Worm (Caenorhabditis elegans): ENCODE results near the gene ZK994.6.

Gene ZK994.6

ce11 chrV:8500348-8500747 lies 6.9 kb downstream of the ZK994.6 start:
- TF ChIP-seq klf-2 (GFP tag; conservative IDR thresholded peaks at IDR 0.05) (peak; percentile 100), ztf-29 (GFP tag; IDR thresholded peaks at IDR 0.05) (peak; percentile 99), med-1 (GFP tag; optimal IDR thresholded peaks at IDR 0.05; ENCODE audit: insufficient read depth) (peak; percentile 93), flt-1 (GFP tag; IDR thresholded peaks at IDR 0.05) (peak; percentile 99), tab-1 (GFP tag; IDR thresholded peaks at IDR 0.05) (peak; percentile 100), ztf-23 (GFP tag; IDR thresholded peaks at IDR 0.05) (peak; percentile 99), ref-1 (GFP tag; conservative IDR thresholded peaks at IDR 0.05) (peak; percentile 98), T22C8.4 (GFP tag; IDR thresholded peaks at IDR 0.05) (peak; percentile 98), cog-1 (tag; optimal IDR thresholded peaks at IDR 0.05) (peak; percentile 97)

DNA sequence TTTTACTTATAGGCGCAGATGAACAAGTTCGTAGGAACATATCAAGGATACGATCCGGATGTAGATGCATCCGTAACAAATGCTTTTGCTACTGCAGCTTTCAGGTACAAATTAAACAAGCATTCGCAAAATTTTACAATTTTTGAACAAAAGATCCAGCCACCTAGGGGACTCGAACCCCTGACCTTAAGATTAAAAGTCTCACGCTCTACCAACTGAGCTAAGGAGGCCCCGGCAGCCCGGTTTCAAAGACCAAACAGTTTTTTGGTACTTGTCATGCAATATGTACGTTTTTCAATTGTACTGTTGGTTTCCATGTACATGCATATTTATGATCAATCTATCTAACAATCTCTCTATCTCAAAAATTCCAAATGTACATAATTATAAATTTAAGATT lies 7.8 kb downstream of the ZK994.6 start:
- TF ChIP-seq ref-1 (GFP tag; conservative IDR thresholded peaks at IDR 0.05): no peak
- TF ChIP-seq ztf-29 (GFP tag; IDR thresholded peaks at IDR 0.05): no peak
- no peak for TF ChIP-seq cog-1 (tag; optimal IDR thresholded peaks at IDR 0.05)
- TF ChIP-seq ztf-23 (GFP tag; IDR thresholded peaks at IDR 0.05): no peak
- no peak for TF ChIP-seq T22C8.4 (GFP tag; IDR thresholded peaks at IDR 0.05)
- no peak for TF ChIP-seq klf-2 (GFP tag; conservative IDR thresholded peaks at IDR 0.05)
- no peak for TF ChIP-seq med-1 (GFP tag; optimal IDR thresholded peaks at IDR 0.05; ENCODE audit: insufficient read depth)
- no peak for TF ChIP-seq flt-1 (GFP tag; IDR thresholded peaks at IDR 0.05)
- TF ChIP-seq tab-1 (GFP tag; IDR thresholded peaks at IDR 0.05): no peak

DNA sequence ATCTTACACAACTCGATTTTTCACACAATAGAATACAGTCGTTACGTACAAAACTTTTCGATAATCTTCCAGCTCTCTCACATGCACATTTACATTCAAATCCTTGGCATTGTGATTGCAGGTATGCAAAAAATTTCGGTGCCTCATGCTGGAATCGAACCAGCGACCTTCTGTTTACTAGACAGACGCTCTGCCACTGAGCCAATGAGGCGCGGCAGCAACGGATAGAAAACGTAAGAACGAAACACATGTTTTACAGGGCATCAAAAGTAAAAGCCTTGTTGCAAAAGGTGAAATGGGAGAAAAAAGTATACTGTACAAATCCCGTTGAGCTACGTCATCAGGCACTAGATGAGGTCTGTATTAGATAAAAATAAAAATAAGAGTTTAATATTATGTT lies 11.3 kb downstream of the ZK994.6 start:
- TF ChIP-seq tab-1 (GFP tag; IDR thresholded peaks at IDR 0.05) (0 out of 2 replicates have a peak, but pooled peaks have one; percentile 8), T22C8.4 (GFP tag; IDR thresholded peaks at IDR 0.05) (no peak), klf-2 (GFP tag; conservative IDR thresholded peaks at IDR 0.05) (no peak), ref-1 (GFP tag; conservative IDR thresholded peaks at IDR 0.05) (no peak)

ce11 chrV:8495106-8495505 lies 12.1 kb downstream of the ZK994.6 start:
- no peak for TF ChIP-seq tab-1 (GFP tag; IDR thresholded peaks at IDR 0.05)
- no peak for TF ChIP-seq flt-1 (GFP tag; IDR thresholded peaks at IDR 0.05)
- no peak for TF ChIP-seq ref-1 (GFP tag; conservative IDR thresholded peaks at IDR 0.05)
- no peak for TF ChIP-seq T22C8.4 (GFP tag; IDR thresholded peaks at IDR 0.05)
- TF ChIP-seq cog-1 (tag; optimal IDR thresholded peaks at IDR 0.05): no peak
- no peak for TF ChIP-seq ztf-23 (GFP tag; IDR thresholded peaks at IDR 0.05)
- TF ChIP-seq ztf-29 (GFP tag; IDR thresholded peaks at IDR 0.05): no peak
- TF ChIP-seq klf-2 (GFP tag; conservative IDR thresholded peaks at IDR 0.05): no peak
- TF ChIP-seq med-1 (GFP tag; optimal IDR thresholded peaks at IDR 0.05; ENCODE audit: insufficient read depth): no peak

ce11 chrV:8494260-8494939 lies 12.8 kb downstream of the ZK994.6 start, which contains the start of gene pxn-1:
Gene pxn-1 (plus strand): TSS chrV:8494889.
- TF ChIP-seq klf-2 (GFP tag; conservative IDR thresholded peaks at IDR 0.05): no peak
- no peak for TF ChIP-seq flt-1 (GFP tag; IDR thresholded peaks at IDR 0.05)
- TF ChIP-seq ref-1 (GFP tag; conservative IDR thresholded peaks at IDR 0.05): no peak

DNA sequence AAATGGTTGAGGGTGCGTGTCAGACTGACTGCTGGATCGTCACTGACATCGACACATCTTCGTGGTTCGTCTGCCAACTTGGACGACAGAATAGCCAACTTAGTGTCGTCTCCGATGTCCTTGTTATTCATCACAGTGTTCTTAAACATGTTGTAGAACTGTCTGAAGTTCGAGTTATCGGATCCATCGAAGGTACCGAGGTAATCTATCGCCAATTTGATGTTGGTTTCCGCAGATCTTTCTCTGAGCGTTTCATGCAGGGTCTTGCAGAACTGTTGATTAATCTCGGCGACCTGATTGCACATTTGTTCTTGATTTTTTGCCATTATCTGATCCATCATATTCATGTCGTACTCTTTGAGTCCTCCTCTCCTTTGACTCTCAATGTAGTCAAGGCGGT lies 25.9 kb downstream of the ZK994.6 start:
- TF ChIP-seq med-1 (GFP tag; optimal IDR thresholded peaks at IDR 0.05; ENCODE audit: insufficient read depth) (no peak), klf-2 (GFP tag; conservative IDR thresholded peaks at IDR 0.05) (no peak), T22C8.4 (GFP tag; IDR thresholded peaks at IDR 0.05) (no peak), ref-1 (GFP tag; conservative IDR thresholded peaks at IDR 0.05) (no peak), tab-1 (GFP tag; IDR thresholded peaks at IDR 0.05) (no peak), cog-1 (tag; optimal IDR thresholded peaks at IDR 0.05) (no peak), flt-1 (GFP tag; IDR thresholded peaks at IDR 0.05) (no peak), ztf-29 (GFP tag; IDR thresholded peaks at IDR 0.05) (no peak), ztf-23 (GFP tag; IDR thresholded peaks at IDR 0.05) (no peak)

DNA sequence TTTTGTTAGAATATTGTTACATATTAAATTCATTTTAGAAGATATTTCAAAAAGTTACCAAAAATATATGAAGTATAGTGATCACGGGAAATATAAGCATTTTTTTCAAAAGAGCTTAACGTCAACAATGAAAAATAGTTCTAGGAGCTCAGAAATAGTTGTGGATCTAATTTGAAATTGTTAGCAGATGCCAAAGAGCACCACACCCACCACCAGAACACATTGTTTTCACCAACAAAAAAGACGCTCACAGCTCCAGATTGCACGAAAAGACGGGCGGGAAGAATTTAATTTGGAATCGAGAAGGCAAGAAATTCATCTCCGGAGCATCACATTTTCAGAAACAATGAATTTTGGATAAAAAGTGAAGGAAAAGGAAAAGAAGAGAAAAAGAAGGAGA lies 36.3 kb downstream of the ZK994.6 start, which contains the start of gene gplb-1:
TSS of gene gplb-1 (minus strand) at position 337 of the 400 bp plus-strand sequence.
- TF ChIP-seq flt-1 (GFP tag; IDR thresholded peaks at IDR 0.05): no peak
- TF ChIP-seq cog-1 (tag; optimal IDR thresholded peaks at IDR 0.05): no peak
- TF ChIP-seq T22C8.4 (GFP tag; IDR thresholded peaks at IDR 0.05): no peak
- no peak for TF ChIP-seq tab-1 (GFP tag; IDR thresholded peaks at IDR 0.05)
- TF ChIP-seq klf-2 (GFP tag; conservative IDR thresholded peaks at IDR 0.05): no peak
- no peak for TF ChIP-seq ref-1 (GFP tag; conservative IDR thresholded peaks at IDR 0.05)
- no peak for TF ChIP-seq ztf-29 (GFP tag; IDR thresholded peaks at IDR 0.05)
- no peak for TF ChIP-seq med-1 (GFP tag; optimal IDR thresholded peaks at IDR 0.05; ENCODE audit: insufficient read depth)

- no peak for TF ChIP-seq med-1 (GFP tag; optimal IDR thresholded peaks at IDR 0.05; ENCODE audit: insufficient read depth)
- TF ChIP-seq tab-1 (GFP tag; IDR thresholded peaks at IDR 0.05): no peak
- TF ChIP-seq ref-1 (GFP tag; conservative IDR thresholded peaks at IDR 0.05): no peak
- TF ChIP-seq cog-1 (tag; optimal IDR thresholded peaks at IDR 0.05): no peak
- TF ChIP-seq ztf-29 (GFP tag; IDR thresholded peaks at IDR 0.05): no peak
- no peak for TF ChIP-seq flt-1 (GFP tag; IDR thresholded peaks at IDR 0.05)
- no peak for TF ChIP-seq T22C8.4 (GFP tag; IDR thresholded peaks at IDR 0.05)
- TF ChIP-seq klf-2 (GFP tag; conservative IDR thresholded peaks at IDR 0.05): no peak
- no peak for TF ChIP-seq ztf-23 (GFP tag; IDR thresholded peaks at IDR 0.05)
These were observed 38.5 kb downstream of the ZK994.6 start, which contains the start of gene phf-30 for ce11 chrV:8468740-8469139. Gene phf-30 (plus strand): TSS chrV:8469040.

ce11 chrV:8467031-8467430 lies 40.2 kb downstream of the ZK994.6 start, which contains the start of gene mrpl-4:
Gene mrpl-4 (plus strand): TSS chrV:8467265.
- TF ChIP-seq T22C8.4 (GFP tag; IDR thresholded peaks at IDR 0.05) (no peak), ref-1 (GFP tag; conservative IDR thresholded peaks at IDR 0.05) (no peak), med-1 (GFP tag; optimal IDR thresholded peaks at IDR 0.05; ENCODE audit: insufficient read depth) (no peak), ztf-29 (GFP tag; IDR thresholded peaks at IDR 0.05) (no peak), flt-1 (GFP tag; IDR thresholded peaks at IDR 0.05) (no peak), tab-1 (GFP tag; IDR thresholded peaks at IDR 0.05) (no peak), cog-1 (tag; optimal IDR thresholded peaks at IDR 0.05) (no peak), ztf-23 (GFP tag; IDR thresholded peaks at IDR 0.05) (no peak), klf-2 (GFP tag; conservative IDR thresholded peaks at IDR 0.05) (no peak)

DNA sequence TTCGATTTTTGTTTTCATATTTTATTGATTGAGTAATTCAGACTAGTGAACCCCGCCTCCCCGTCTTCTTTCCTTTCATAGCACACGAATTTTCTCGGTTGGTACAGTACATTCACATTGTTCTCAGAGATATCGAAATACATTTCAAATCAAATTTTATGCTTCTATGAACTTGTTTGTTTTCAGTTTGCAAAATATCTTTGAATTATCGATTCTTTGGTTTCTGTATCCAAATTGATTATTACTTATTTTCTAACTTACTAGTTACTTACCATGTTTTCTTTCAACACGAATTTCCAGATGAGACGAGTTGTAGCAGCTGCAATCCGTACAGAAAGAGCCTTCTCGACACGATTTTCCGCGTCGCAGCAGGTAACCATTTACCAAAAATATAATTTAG lies 41.8 kb downstream of the ZK994.6 start, which contains the start of gene mrps-2:
TSS of gene mrps-2 (plus strand) at position 301 of the 400 bp plus-strand sequence.
- TF ChIP-seq T22C8.4 (GFP tag; IDR thresholded peaks at IDR 0.05) (no peak), klf-2 (GFP tag; conservative IDR thresholded peaks at IDR 0.05) (no peak), tab-1 (GFP tag; IDR thresholded peaks at IDR 0.05) (no peak), ztf-23 (GFP tag; IDR thresholded peaks at IDR 0.05) (no peak), cog-1 (tag; optimal IDR thresholded peaks at IDR 0.05) (no peak), med-1 (GFP tag; optimal IDR thresholded peaks at IDR 0.05; ENCODE audit: insufficient read depth) (no peak), flt-1 (GFP tag; IDR thresholded peaks at IDR 0.05) (no peak), ztf-29 (GFP tag; IDR thresholded peaks at IDR 0.05) (no peak), ref-1 (GFP tag; conservative IDR thresholded peaks at IDR 0.05) (no peak)
